Fruit fly (Drosophila melanogaster) whole organism, embryonic: ENCODE data around the gene SCAR.

Experiments used
- CG10654 ChIP-seq: fragments of 200-800 bp; sonication (Bioruptor generic); optimal IDR thresholded peaks from 2 replicates; lab custom pipeline; 2016; ENCODE audit warnings: missing biosample characterization, missing genetic modification characterization
- CG10959 ChIP-seq: fragments of 200-800 bp; sonication (Bioruptor generic); IDR thresholded peaks from 2 replicates; pipeline ENCODE4 v1.3.6; 2022; ENCODE audit warnings: missing biosample characterization, missing genetic modification characterization
- CG12155 ChIP-seq: fragments of 200-800 bp; sonication (Bioruptor generic); optimal IDR thresholded peaks from 3 replicates; lab custom pipeline; 2016; ENCODE audit warnings: missing biosample characterization, missing genetic modification characterization
- CG12299 ChIP-seq: fragments of 200-800 bp; sonication (Bioruptor generic); optimal IDR thresholded peaks from 2 replicates; lab custom pipeline; 2018; ENCODE audit warnings: missing biosample characterization, mild to moderate bottlenecking, missing genetic modification characterization
- CG12769 ChIP-seq: fragments of 200-800 bp; sonication (Bioruptor generic); optimal IDR thresholded peaks from 2 replicates; lab custom pipeline; 2019; ENCODE audit warnings: missing biosample characterization, mild to moderate bottlenecking, missing genetic modification characterization, moderate library complexity
- CG13894 ChIP-seq: fragments of 200-800 bp; sonication (Bioruptor generic); optimal IDR thresholded peaks from 3 replicates; lab custom pipeline; 2018; ENCODE audit warnings: missing biosample characterization, mild to moderate bottlenecking, missing genetic modification characterization, moderate library complexity
- CG14050 ChIP-seq: fragments of 200-800 bp; sonication (Bioruptor generic); IDR thresholded peaks from 3 replicates; pipeline ENCODE4 v1.3.6; 2022; ENCODE audit warnings: missing biosample characterization, missing genetic modification characterization
- CG16813 ChIP-seq: fragments of 200-800 bp; sonication (Bioruptor generic); IDR thresholded peaks from 3 replicates; pipeline ENCODE4 v1.3.6; 2022; ENCODE audit warnings: missing biosample characterization, missing genetic modification characterization; ENCODE audit not compliant: partially characterized antibody
- CG18476 ChIP-seq: fragments of 200-800 bp; sonication (Bioruptor generic); optimal IDR thresholded peaks from 2 replicates; lab custom pipeline; 2016; ENCODE audit warnings: missing biosample characterization, mild to moderate bottlenecking, missing genetic modification characterization
- CG18619 ChIP-seq: fragments of 200-800 bp; sonication (Bioruptor generic); optimal IDR thresholded peaks from 3 replicates; lab custom pipeline; 2017; ENCODE audit warnings: missing biosample characterization, mild to moderate bottlenecking, missing genetic modification characterization
- CG32532 ChIP-seq: fragments of 200-800 bp; sonication (Bioruptor generic); IDR thresholded peaks from 2 replicates; pipeline ENCODE4 v1.3.6; 2022; ENCODE audit warnings: missing biosample characterization, missing genetic modification characterization
- CG4617 ChIP-seq: fragments of 200-800 bp; sonication (Bioruptor generic); optimal IDR thresholded peaks from 3 replicates; lab custom pipeline; 2016; ENCODE audit warnings: missing biosample characterization, missing genetic modification characterization, borderline replicate concordance
- CG6791 ChIP-seq: fragments of 200-800 bp; sonication (Bioruptor generic); IDR thresholded peaks from 3 replicates; pipeline ENCODE4 v1.3.6; 2022; ENCODE audit warnings: missing biosample characterization, missing genetic modification characterization; ENCODE audit not compliant: partially characterized antibody
- CG6813 ChIP-seq: fragments of 200-800 bp; sonication (Bioruptor generic); optimal IDR thresholded peaks from 2 replicates; lab custom pipeline; 2017; ENCODE audit warnings: missing biosample characterization, missing genetic modification characterization, mild to moderate bottlenecking, moderate library complexity, missing genetic modification reagents
- CG8478 ChIP-seq: fragments of >200 bp; optimal IDR thresholded peaks from 2 replicates; lab custom pipeline; 2018
- CG8765 ChIP-seq: fragments of 200-800 bp; sonication (Bioruptor generic); IDR thresholded peaks from 2 replicates; pipeline ENCODE4 v1.3.6; 2022; ENCODE audit warnings: missing biosample characterization, missing genetic modification characterization
- CG8924 ChIP-seq: fragments of 200-800 bp; optimal IDR thresholded peaks from 3 replicates; lab custom pipeline; 2019; ENCODE audit warnings: missing biosample characterization, mild to moderate bottlenecking, missing genetic modification characterization, moderate library complexity
- CG9817 ChIP-seq: fragments of 200-800 bp; sonication (Bioruptor generic); optimal IDR thresholded peaks from 2 replicates; lab custom pipeline; 2018; ENCODE audit warnings: missing biosample characterization, mild to moderate bottlenecking, missing genetic modification characterization, moderate library complexity
- CkIIα-i1 ChIP-seq: fragments of 200-800 bp; sonication (Bioruptor generic); IDR thresholded peaks from 2 replicates; pipeline ENCODE4 v1.3.6; 2022; ENCODE audit warnings: missing biosample characterization, missing genetic modification characterization
- CrebB ChIP-seq: fragments of 200-800 bp; sonication (Bioruptor generic); optimal IDR thresholded peaks from 3 replicates; lab custom pipeline; 2018; ENCODE audit warnings: missing biosample characterization, mild to moderate bottlenecking, missing genetic modification characterization
- Dfd ChIP-seq, 2 experiments: fragments of >200 bp; optimal IDR thresholded peaks; 2 replicates each; lab custom pipeline; 2017; ENCODE audit warnings: missing biosample characterization in 2 of 2, missing genetic modification characterization in 2 of 2
- HLH3B ChIP-seq: fragments of 200-800 bp; sonication (Bioruptor generic); IDR thresholded peaks from 2 replicates; pipeline ENCODE4 v1.3.6; 2022; ENCODE audit warnings: missing biosample characterization, missing genetic modification characterization
- Hey ChIP-seq: fragments of 200-800 bp; sonication (Bioruptor generic); optimal IDR thresholded peaks from 3 replicates; lab custom pipeline; 2018; ENCODE audit warnings: missing biosample characterization, mild to moderate bottlenecking, missing genetic modification characterization
- HmgZ ChIP-seq: fragments of 200-800 bp; sonication (Bioruptor generic); optimal IDR thresholded peaks from 2 replicates; lab custom pipeline; 2018; ENCODE audit warnings: missing biosample characterization, mild to moderate bottlenecking, missing genetic modification characterization
- Lim3 ChIP-seq: fragments of 200-800 bp; sonication (Bioruptor generic); IDR thresholded peaks from 2 replicates; pipeline ENCODE4 v1.3.6; 2022; ENCODE audit warnings: missing biosample characterization, missing genetic modification characterization
- Lpt ChIP-seq: fragments of >200 bp; optimal IDR thresholded peaks from 2 replicates; lab custom pipeline; 2018; ENCODE audit warnings: missing biosample characterization, missing genetic modification characterization
- Myb ChIP-seq: fragments of 200-800 bp; sonication (Bioruptor generic); optimal IDR thresholded peaks from 2 replicates; lab custom pipeline; 2016; ENCODE audit warnings: missing biosample characterization, missing genetic modification characterization
- NC2β ChIP-seq: fragments of 200-800 bp; sonication (Bioruptor generic); optimal IDR thresholded peaks from 2 replicates; lab custom pipeline; 2016; ENCODE audit warnings: missing biosample characterization, missing genetic modification characterization
- NFAT ChIP-seq: fragments of 200-800 bp; sonication (Bioruptor generic); IDR thresholded peaks from 2 replicates; pipeline ENCODE4 v1.3.6; 2022; ENCODE audit warnings: missing biosample characterization, missing genetic modification characterization
- ara ChIP-seq: fragments of 200-800 bp; sonication (Bioruptor generic); IDR thresholded peaks from 2 replicates; pipeline ENCODE4 v1.3.6; 2022; ENCODE audit warnings: missing biosample characterization, missing genetic modification characterization
- ato ChIP-seq: fragments of 200-800 bp; sonication (Bioruptor generic); IDR thresholded peaks from 2 replicates; pipeline ENCODE4 v1.3.6; 2022; ENCODE audit warnings: missing biosample characterization, missing genetic modification characterization; ENCODE audit not compliant: partially characterized antibody
- bcd ChIP-seq: fragments of 200-800 bp; sonication (Bioruptor generic); optimal IDR thresholded peaks from 2 replicates; lab custom pipeline; 2017; ENCODE audit warnings: missing biosample characterization, mild to moderate bottlenecking, missing genetic modification characterization
- crc ChIP-seq: fragments of 200-800 bp; sonication (Bioruptor generic); optimal IDR thresholded peaks from 2 replicates; lab custom pipeline; 2016; ENCODE audit warnings: missing biosample characterization, missing genetic modification characterization
- dati ChIP-seq: fragments of 200-800 bp; sonication (Bioruptor generic); IDR thresholded peaks from 2 replicates; pipeline ENCODE4 v1.3.6; 2022; ENCODE audit warnings: missing biosample characterization, missing genetic modification characterization
- ems ChIP-seq: fragments of 200-800 bp; sonication (Bioruptor generic); optimal IDR thresholded peaks from 3 replicates; lab custom pipeline; 2016; ENCODE audit warnings: missing biosample characterization, missing genetic modification characterization
- fd64A ChIP-seq: fragments of 200-800 bp; sonication (Bioruptor generic); optimal IDR thresholded peaks from 3 replicates; lab custom pipeline; 2018; ENCODE audit warnings: missing biosample characterization, mild to moderate bottlenecking, missing genetic modification characterization
- fru ChIP-seq: fragments of >200 bp; optimal IDR thresholded peaks from 2 replicates; lab custom pipeline; 2017
- gfzf ChIP-seq: fragments of 200-800 bp; sonication (Bioruptor generic); optimal IDR thresholded peaks from 2 replicates; lab custom pipeline; 2016; ENCODE audit warnings: missing biosample characterization, mild to moderate bottlenecking, missing genetic modification characterization, moderate library complexity
- ham ChIP-seq: fragments of 200-800 bp; sonication (Bioruptor generic); IDR thresholded peaks from 2 replicates; pipeline ENCODE4 v1.3.6; 2022; ENCODE audit warnings: missing biosample characterization, missing genetic modification characterization
- hkb ChIP-seq, 2 experiments: fragments of 200-800 bp in 1 of 2; fragments of >200 bp in 1 of 2; sonication (Bioruptor generic) in 1 of 2; IDR thresholded peaks in 1 of 2; optimal IDR thresholded peaks in 1 of 2; 2 replicates each; pipeline versions ENCODE4 v1.3.6 to Lab custom; 2017 to 2022; ENCODE audit warnings: missing biosample characterization in 1 of 2, missing genetic modification characterization in 1 of 2
- insv ChIP-seq, 2 experiments: fragments of 200-800 bp; sonication (Bioruptor generic); optimal IDR thresholded peaks; 3 replicates each; lab custom pipeline; 2016 to 2018; ENCODE audit warnings: missing biosample characterization in 2 of 2, missing genetic modification characterization in 2 of 2
- lilli ChIP-seq: fragments of 200-800 bp; sonication (Bioruptor generic); optimal IDR thresholded peaks from 3 replicates; lab custom pipeline; 2016; ENCODE audit warnings: missing biosample characterization, missing genetic modification characterization
- nerfin-1 ChIP-seq: fragments of 200-800 bp; sonication (Bioruptor generic); optimal IDR thresholded peaks from 3 replicates; lab custom pipeline; 2019; ENCODE audit warnings: missing biosample characterization, mild to moderate bottlenecking, missing genetic modification characterization, moderate library complexity
- p53 ChIP-seq: fragments of 200-800 bp; sonication (Bioruptor generic); optimal IDR thresholded peaks from 2 replicates; lab custom pipeline; 2016; ENCODE audit warnings: missing biosample characterization, missing genetic modification characterization
- pan ChIP-seq, 4 experiments: fragments of >200 bp in 3 of 4; fragments of 200-800 bp in 1 of 4; sonication (Bioruptor generic) in 1 of 4; optimal IDR thresholded peaks in 3 of 4; IDR thresholded peaks in 1 of 4; 2 replicates each; pipeline versions ENCODE4 v1.3.6 to Lab custom; 2017 to 2022; ENCODE audit warnings: missing biosample characterization in 2 of 4, missing genetic modification characterization in 2 of 4, mixed read lengths in 1 of 4
- pb ChIP-seq: fragments of 200-800 bp; sonication (Bioruptor generic); optimal IDR thresholded peaks from 3 replicates; lab custom pipeline; 2016; ENCODE audit warnings: missing biosample characterization, missing genetic modification characterization
- scrt ChIP-seq: fragments of 200-800 bp; sonication (Bioruptor generic); optimal IDR thresholded peaks from 2 replicates; lab custom pipeline; 2018; ENCODE audit warnings: missing biosample characterization, mild to moderate bottlenecking, missing genetic modification characterization, moderate library complexity
- sens-2 ChIP-seq: fragments of 200-800 bp; sonication (Bioruptor generic); IDR thresholded peaks from 2 replicates; pipeline ENCODE4 v1.3.6; 2022; ENCODE audit warnings: missing biosample characterization, missing genetic modification characterization
- slou ChIP-seq: fragments of 200-800 bp; sonication (Bioruptor generic); optimal IDR thresholded peaks from 3 replicates; lab custom pipeline; 2016; ENCODE audit warnings: missing biosample characterization, missing genetic modification characterization
- tap ChIP-seq: fragments of 200-800 bp; optimal IDR thresholded peaks from 3 replicates; lab custom pipeline; 2019; ENCODE audit warnings: missing biosample characterization, mild to moderate bottlenecking, missing genetic modification characterization, moderate library complexity
- unc-4 ChIP-seq: fragments of 200-800 bp; sonication (Bioruptor generic); IDR thresholded peaks from 2 replicates; pipeline ENCODE4 v1.3.6; 2022; ENCODE audit warnings: missing biosample characterization, missing genetic modification characterization; ENCODE audit not compliant: partially characterized antibody

SCAR gene

DNA sequence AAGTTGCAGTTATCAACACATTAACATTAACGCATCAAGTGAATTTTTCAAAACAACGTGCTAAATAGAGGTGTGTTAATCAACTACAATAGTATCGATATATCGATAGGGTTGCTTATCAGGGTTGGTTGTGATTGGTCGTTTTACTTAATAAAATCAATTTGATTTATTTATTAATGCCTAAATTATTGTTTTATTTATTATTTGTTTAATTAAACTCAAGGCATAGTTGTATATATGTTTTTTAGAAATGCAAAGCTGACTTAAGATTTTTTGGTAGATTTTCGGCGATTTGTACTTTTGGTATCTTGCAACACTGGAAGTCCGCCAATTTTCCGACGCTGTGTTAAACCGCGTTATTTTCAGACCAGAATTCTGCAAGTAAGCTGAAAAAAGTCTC is 34.4 kb downstream of the SCAR start, which contains the start of the genes Art8 and dUTPase:
Gene Art8, minus strand, starts transcription at position 88 of the 400 bp plus-strand sequence.
Gene dUTPase, plus strand, starts transcription at position 314 of the 400 bp plus-strand sequence.
- TF ChIP-seq gfzf (GFP tag; lab: Kevin White, UChicago): peak; percentile 54
- TF ChIP-seq CG13894 (tag; lab: Kevin White, UChicago): no peak
- TF ChIP-seq pb (GFP tag; lab: Kevin White, UChicago): no peak
- peak; percentile 14 for TF ChIP-seq CG18619 (GFP tag; lab: Kevin White, UChicago)
- TF ChIP-seq CG32532 (GFP tag; lab: Robert Waterston, UW): peak; percentile 76
- TF ChIP-seq CG16813: peak; percentile 85
- TF ChIP-seq CG9817 (tag; lab: Kevin White, UChicago): peak; percentile 71
- no peak for TF ChIP-seq CG12769 (tag; lab: Kevin White, UChicago)
- peak; percentile 73 for TF ChIP-seq ara (GFP tag; lab: Robert Waterston, UW)
- no peak for TF ChIP-seq dati (GFP tag; lab: Robert Waterston, UW)
- peak; percentile 56 for TF ChIP-seq nerfin-1 (tag; lab: Kevin White, UChicago)
- peak; percentile 80 for TF ChIP-seq Myb (GFP tag; lab: Kevin White, UChicago)
- TF ChIP-seq Lpt (GFP tag; lab: Kevin White, UChicago): no peak
- TF ChIP-seq fd64A (GFP tag; lab: Kevin White, UChicago): no peak
- no peak for TF ChIP-seq ems (GFP tag; lab: Kevin White, UChicago)
- TF ChIP-seq HmgZ: peak; percentile 59
- TF ChIP-seq CG14050 (GFP tag; lab: Robert Waterston, UW): 0 out of 3 replicates have a peak, but pooled peaks have one; percentile 25
- TF ChIP-seq pan (optimal IDR thresholded peaks at IDR 0.05; lab: Kevin White, UChicago): no peak
- TF ChIP-seq pan (GFP tag; optimal IDR thresholded peaks at IDR 0.05 in 1 of 2, IDR thresholded peaks at IDR 0.05 in 1 of 2): peak in 1 of 2 experiments; percentile 62
- TF ChIP-seq HLH3B: peak; percentile 55
- peak; percentile 24 for TF ChIP-seq CG8765 (GFP tag; lab: Robert Waterston, UW)
- TF ChIP-seq Hey (tag; lab: Kevin White, UChicago): no peak
- TF ChIP-seq Dfd (GFP tag; optimal IDR thresholded peaks at IDR 0.05; lab: Kevin White, UChicago): no peak
- TF ChIP-seq p53 (GFP tag; lab: Kevin White, UChicago): no peak
- no peak for TF ChIP-seq tap (tag; lab: Kevin White, UChicago)
- no peak for TF ChIP-seq crc (GFP tag; lab: Kevin White, UChicago)
- TF ChIP-seq CG4617 (GFP tag; lab: Kevin White, UChicago): peak; percentile 80
- peak; percentile 51 for TF ChIP-seq CG12299 (tag; lab: Kevin White, UChicago)
- TF ChIP-seq CG10654 (GFP tag; lab: Kevin White, UChicago): peak; percentile 70
- TF ChIP-seq NFAT (GFP tag; lab: Robert Waterston, UW): peak; percentile 64
- peak; percentile 69 for TF ChIP-seq slou
- TF ChIP-seq CG6791 (GFP tag; lab: Robert Waterston, UW): peak; percentile 82
- TF ChIP-seq Lim3: no peak
- TF ChIP-seq CG12155 (GFP tag; lab: Kevin White, UChicago): peak; percentile 76
- peak; percentile 30 for TF ChIP-seq NC2β
- TF ChIP-seq CkIIα-i1 (GFP tag; lab: Robert Waterston, UW): no peak
- no peak for TF ChIP-seq scrt (GFP tag; lab: Kevin White, UChicago)
- peak; percentile 93 for TF ChIP-seq unc-4
- TF ChIP-seq hkb (optimal IDR thresholded peaks at IDR 0.05; lab: Kevin White, UChicago): no peak
- peak; percentile 57; the same call in 1 of the 2 replicates for TF ChIP-seq hkb (GFP tag; IDR thresholded peaks at IDR 0.05; lab: Robert Waterston, UW)
- no peak for TF ChIP-seq sens-2
- TF ChIP-seq CrebB: peak; percentile 47
- TF ChIP-seq CG8478 (lab: Kevin White, UChicago): no peak
- TF ChIP-seq insv (GFP tag; optimal IDR thresholded peaks at IDR 0.05; lab: Kevin White, UChicago): peak in 1 of 2 experiments; percentile 25
- peak; percentile 51 for TF ChIP-seq CG18476 (GFP tag; lab: Kevin White, UChicago)
- TF ChIP-seq lilli: peak; percentile 84
- no peak for TF ChIP-seq CG6813 (GFP tag; lab: Kevin White, UChicago)
- TF ChIP-seq fru (lab: Kevin White, UChicago): no peak
- TF ChIP-seq ato (GFP tag; lab: Robert Waterston, UW): peak; percentile 23; the same call in 1 of the 2 replicates
- peak; percentile 23; the same call in 1 of the 2 replicates for TF ChIP-seq CG10959 (GFP tag; lab: Robert Waterston, UW)
- TF ChIP-seq ham (GFP tag; lab: Robert Waterston, UW): no peak
- TF ChIP-seq CG8924: peak; percentile 77
- peak; percentile 46 for TF ChIP-seq bcd (GFP tag; lab: Kevin White, UChicago)
